Fruit fly (Drosophila melanogaster): ENCODE results near the gene CG17329.

DNA sequence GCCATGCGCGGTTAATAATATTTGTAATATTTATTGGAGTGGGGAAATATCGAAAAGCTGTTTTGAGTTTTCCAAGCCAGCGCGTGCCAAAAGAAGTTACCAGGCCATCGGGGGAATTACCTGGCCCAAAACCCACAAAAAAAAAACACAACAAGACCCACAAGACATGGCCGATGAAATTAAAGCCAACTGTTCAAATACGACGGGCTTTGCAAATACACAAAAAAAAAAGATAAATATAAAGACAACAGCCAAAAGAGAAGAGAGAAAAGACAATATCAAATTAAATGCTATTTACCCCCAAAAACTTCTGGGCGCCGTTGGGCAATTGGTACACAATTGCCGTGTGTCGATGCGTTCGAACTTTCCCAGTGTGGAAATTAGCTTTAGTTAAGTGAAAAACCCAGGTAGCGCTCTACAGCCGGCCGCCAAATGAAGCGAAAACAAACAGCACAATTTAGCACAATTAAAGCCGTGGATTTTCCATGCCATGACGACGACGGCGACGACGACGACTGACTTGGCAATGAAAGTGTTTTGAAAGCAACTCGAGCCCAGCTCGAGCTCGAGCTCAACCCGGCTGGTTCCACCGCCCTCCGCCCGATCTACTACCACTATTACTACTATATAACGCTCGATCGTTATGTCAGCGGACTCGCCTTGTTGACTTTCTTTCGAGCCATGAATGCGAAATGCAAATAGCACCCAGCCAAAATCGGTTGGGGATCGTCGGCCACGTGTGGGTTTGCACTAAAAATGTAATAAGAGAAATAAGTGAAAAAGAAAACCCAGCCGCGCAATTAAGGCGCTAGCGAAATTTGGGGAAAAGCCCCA lies 26.9 kb downstream of the CG17329 start:
- TF ChIP-seq CTCF (optimal IDR thresholded peaks at IDR 0.05): no peak
- no peak for TF ChIP-seq CG8478 (optimal IDR thresholded peaks at IDR 0.05)

All from S2 (cell line).